Worm (Caenorhabditis elegans): ENCODE measurements around the gene tsp-17.
A peak's percentile ranks its signal among the peaks of the same experiment; 100 is the strongest.

DNA sequence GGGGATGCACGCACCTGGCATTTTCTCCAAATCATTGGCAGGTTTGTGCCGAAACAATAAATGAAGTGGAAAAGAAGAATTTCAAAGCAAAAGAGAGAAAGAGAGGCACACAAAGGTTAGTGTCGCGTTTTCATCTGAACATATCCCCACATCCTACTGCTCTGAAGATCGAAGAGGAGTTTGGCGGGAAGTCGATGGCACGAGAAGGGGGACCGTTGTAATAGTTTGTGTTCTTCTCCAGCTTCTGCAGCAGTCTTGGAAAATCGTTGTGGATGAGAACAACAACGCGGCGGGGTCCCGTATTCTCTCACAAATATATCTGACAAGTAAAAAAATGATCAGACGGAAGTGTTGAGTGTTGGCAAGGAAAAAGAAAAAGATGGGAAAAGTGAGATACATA, 35.0 kb upstream of the tsp-17 start:
- no peak for TF ChIP-seq hlh-30 (tag; optimal IDR thresholded peaks at IDR 0.05; ENCODE audit: insufficient read depth)
- TF ChIP-seq nhr-42 (GFP tag; IDR thresholded peaks at IDR 0.05): no peak
- no peak for TF ChIP-seq lin-29 (GFP tag; IDR thresholded peaks at IDR 0.05)
- no peak for TF ChIP-seq unc-39 (tag; optimal IDR thresholded peaks at IDR 0.05)
- no peak for TF ChIP-seq ama-1 (optimal IDR thresholded peaks at IDR 0.05)
- peak in 1 of 2 experiments; percentile 69 for TF ChIP-seq daf-16 (GFP tag; optimal IDR thresholded peaks at IDR 0.05)
- no peak for TF ChIP-seq daf-16 (tag; optimal IDR thresholded peaks at IDR 0.05)
- TF ChIP-seq nhr-6 (tag; optimal IDR thresholded peaks at IDR 0.05): no peak
- no peak for TF ChIP-seq ceh-82 (tag; optimal IDR thresholded peaks at IDR 0.05)
- TF ChIP-seq fos-1 (tag; optimal IDR thresholded peaks at IDR 0.05): no peak
- no peak for TF ChIP-seq lin-39 (tag; optimal IDR thresholded peaks at IDR 0.05)
